Fruit fly (Drosophila melanogaster): Measurements from ENCODE around the gene AttD.

AttD gene

DNA sequence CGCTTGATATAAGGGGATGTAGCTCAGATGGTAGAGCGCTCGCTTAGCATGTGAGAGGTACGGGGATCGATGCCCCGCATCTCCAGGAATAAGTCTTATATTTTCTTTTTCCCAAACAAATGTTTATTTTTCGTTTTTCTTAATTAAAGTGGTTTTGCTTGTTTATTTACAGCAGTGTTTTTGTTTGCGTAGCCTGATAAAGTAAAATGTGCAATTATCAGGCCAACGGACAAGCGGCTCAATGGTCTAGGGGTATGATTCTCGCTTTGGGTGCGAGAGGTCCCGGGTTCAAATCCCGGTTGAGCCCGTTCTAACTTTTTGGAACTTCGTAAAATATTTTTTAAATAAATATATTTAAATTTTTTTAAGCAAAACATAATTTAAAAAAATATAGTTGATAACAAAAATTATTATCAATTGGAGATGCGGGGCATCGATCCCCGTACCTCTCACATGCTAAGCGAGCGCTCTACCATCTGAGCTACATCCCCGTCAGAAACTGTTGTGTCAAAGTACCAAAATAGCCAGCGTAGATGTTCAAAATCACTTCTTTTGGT is 5.3 kb upstream of the AttD start (continued):
- TF ChIP-seq CG18262 (tag; optimal IDR thresholded peaks at IDR 0.05), result peak; percentile 49
- TF ChIP-seq CG7963 (GFP tag; IDR thresholded peaks at IDR 0.05; ENCODE audit: partially characterized antibody), result peak; percentile 85
- no peak for TF ChIP-seq danr (GFP tag; IDR thresholded peaks at IDR 0.05)
- TF ChIP-seq CG4730 (GFP tag; IDR thresholded peaks at IDR 0.05), result no peak
- TF ChIP-seq ham (GFP tag; IDR thresholded peaks at IDR 0.05), result no peak
- TF ChIP-seq CG12219 (GFP tag; optimal IDR thresholded peaks at IDR 0.05), result no peak
- no peak for TF ChIP-seq H15 (GFP tag; IDR thresholded peaks at IDR 0.05)
- no peak for TF ChIP-seq trem (tag; optimal IDR thresholded peaks at IDR 0.05)
- TF ChIP-seq chn (GFP tag; optimal IDR thresholded peaks at IDR 0.05), result no peak
- TF ChIP-seq ftz-f1 (GFP tag; optimal IDR thresholded peaks at IDR 0.05), result no peak
- no peak for TF ChIP-seq E2f2 (GFP tag; IDR thresholded peaks at IDR 0.05)
- TF ChIP-seq eyg (GFP tag; optimal IDR thresholded peaks at IDR 0.05), result no peak
- no peak for TF ChIP-seq Vsx1 (GFP tag; optimal IDR thresholded peaks at IDR 0.05)
- TF ChIP-seq Gug (GFP tag; IDR thresholded peaks at IDR 0.05), result no peak
- peak in 1 of 3 experiments; percentile 57 for TF ChIP-seq Stat92E (GFP tag; optimal IDR thresholded peaks at IDR 0.05)
- no peak for TF ChIP-seq dan (GFP tag; IDR thresholded peaks at IDR 0.05)
- no peak for TF ChIP-seq fd102C (GFP tag; optimal IDR thresholded peaks at IDR 0.05)
- TF ChIP-seq CG2129 (GFP tag; IDR thresholded peaks at IDR 0.05; ENCODE audit: partially characterized antibody), result peak; percentile 22; the same call in 1 of the 2 replicates
- TF ChIP-seq Ptx1 (GFP tag; IDR thresholded peaks at IDR 0.05), result no peak
- TF ChIP-seq odd (GFP tag; optimal IDR thresholded peaks at IDR 0.05), result no peak
- no peak for TF ChIP-seq Optix (GFP tag; IDR thresholded peaks at IDR 0.05)
- TF ChIP-seq toy (GFP tag; IDR thresholded peaks at IDR 0.05), result no peak
- peak; percentile 41 for TF ChIP-seq CG2712 (tag; optimal IDR thresholded peaks at IDR 0.05)
- TF ChIP-seq CG4707 (GFP tag; optimal IDR thresholded peaks at IDR 0.05), result no peak
- no peak for TF ChIP-seq ewg (GFP tag; optimal IDR thresholded peaks at IDR 0.05)
- no peak for TF ChIP-seq CG17802 (tag; optimal IDR thresholded peaks at IDR 0.05)
- no peak for TF ChIP-seq CG14965 (GFP tag; optimal IDR thresholded peaks at IDR 0.05; ENCODE audit: borderline replicate concordance)
- peak; percentile 36 for TF ChIP-seq CG12071 (GFP tag; optimal IDR thresholded peaks at IDR 0.05)
- TF ChIP-seq CG4854 (GFP tag; optimal IDR thresholded peaks at IDR 0.05), result no peak
- TF ChIP-seq HLH3B (GFP tag; IDR thresholded peaks at IDR 0.05), result no peak
- no peak for TF ChIP-seq CG1529 (GFP tag; optimal IDR thresholded peaks at IDR 0.05)
- no peak for TF ChIP-seq z (GFP tag; IDR thresholded peaks at IDR 0.05)
- TF ChIP-seq ttk (GFP tag; IDR thresholded peaks at IDR 0.05), result no peak
- TF ChIP-seq HLHmδ (GFP tag; optimal IDR thresholded peaks at IDR 0.05), result no peak
- no peak for TF ChIP-seq emc (GFP tag; optimal IDR thresholded peaks at IDR 0.05)
- no peak for TF ChIP-seq CG12744 (GFP tag; optimal IDR thresholded peaks at IDR 0.05)
- no peak for TF ChIP-seq vfl (GFP tag; optimal IDR thresholded peaks at IDR 0.05)
- TF ChIP-seq bcd (GFP tag; optimal IDR thresholded peaks at IDR 0.05), result no peak
- TF ChIP-seq D (optimal IDR thresholded peaks at IDR 0.05), result no peak
- TF ChIP-seq D (GFP tag; optimal IDR thresholded peaks at IDR 0.05), result peak; percentile 4
- no peak for TF ChIP-seq CG11085 (GFP tag; IDR thresholded peaks at IDR 0.05)
- peak; percentile 32 for TF ChIP-seq kah (GFP tag; optimal IDR thresholded peaks at IDR 0.05)
- TF ChIP-seq BEAF-32 (GFP tag; optimal IDR thresholded peaks at IDR 0.05), result no peak
- no peak for TF ChIP-seq HLH54F (GFP tag; optimal IDR thresholded peaks at IDR 0.05)
- TF ChIP-seq maf-S (GFP tag; optimal IDR thresholded peaks at IDR 0.05), result no peak
- TF ChIP-seq Bteb2 (GFP tag; optimal IDR thresholded peaks at IDR 0.05), result no peak
- TF ChIP-seq CG11696 (GFP tag; IDR thresholded peaks at IDR 0.05), result no peak
- no peak for TF ChIP-seq CG7786 (GFP tag; optimal IDR thresholded peaks at IDR 0.05)
- no peak for TF ChIP-seq CG11723 (GFP tag; optimal IDR thresholded peaks at IDR 0.05)
- no peak for TF ChIP-seq Dip2 (GFP tag; IDR thresholded peaks at IDR 0.05)
- no peak for TF ChIP-seq otp (GFP tag; IDR thresholded peaks at IDR 0.05)
- TF ChIP-seq gro (GFP tag; optimal IDR thresholded peaks at IDR 0.05), result no peak
